Fruit fly (Drosophila melanogaster): ENCODE results near the gene Rpt2.

Gene Rpt2

DNA sequence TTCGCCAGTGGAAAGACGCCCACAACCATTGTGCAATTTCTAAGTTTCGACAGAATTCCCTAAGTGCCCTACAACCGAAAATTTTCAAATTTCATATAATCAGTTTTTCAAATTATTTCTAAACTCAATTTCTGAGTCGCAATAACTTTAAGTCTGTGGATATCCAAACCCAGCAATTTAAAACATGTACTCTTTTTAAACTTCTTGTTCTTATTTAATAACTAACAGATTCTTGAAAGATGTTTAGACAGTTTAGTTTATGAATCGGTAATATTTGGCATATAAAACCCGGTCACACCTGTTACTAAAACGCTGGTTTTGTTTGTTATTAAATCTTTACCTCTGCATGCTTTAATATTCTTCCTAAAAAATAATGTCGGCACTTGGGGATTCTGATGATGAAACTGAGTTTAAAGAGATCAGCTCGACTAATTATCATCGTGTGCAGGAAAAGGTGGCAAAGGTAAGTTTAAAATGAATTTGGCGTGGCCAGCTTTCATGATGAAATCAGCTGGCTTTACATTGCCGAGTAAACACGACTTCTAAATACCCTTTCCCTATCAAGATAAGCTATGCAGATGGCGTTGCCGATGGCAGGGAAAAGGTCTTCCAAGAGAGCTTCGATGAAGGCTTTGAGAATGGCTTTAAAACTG is 2.3 kb downstream of the Rpt2 start, which contains the start of the genes CG43998, CG43999 and CG31142:
CG43998 (minus strand) TSS at position 51 of the 653 bp plus-strand sequence.
CG43999 (minus strand) TSS at position 51 of the 653 bp plus-strand sequence.
CG31142 (plus strand) TSS at position 294 of the 653 bp plus-strand sequence.
- TF ChIP-seq h (optimal IDR thresholded peaks at IDR 0.05): no peak
- TF ChIP-seq ttk (optimal IDR thresholded peaks at IDR 0.05): no peak
- no peak for TF ChIP-seq psq (optimal IDR thresholded peaks at IDR 0.05)
- no peak for TF ChIP-seq Sin3A (optimal IDR thresholded peaks at IDR 0.05)
- TF ChIP-seq Myc (optimal IDR thresholded peaks at IDR 0.05): no peak
- TF ChIP-seq insv (optimal IDR thresholded peaks at IDR 0.05): no peak

DNA sequence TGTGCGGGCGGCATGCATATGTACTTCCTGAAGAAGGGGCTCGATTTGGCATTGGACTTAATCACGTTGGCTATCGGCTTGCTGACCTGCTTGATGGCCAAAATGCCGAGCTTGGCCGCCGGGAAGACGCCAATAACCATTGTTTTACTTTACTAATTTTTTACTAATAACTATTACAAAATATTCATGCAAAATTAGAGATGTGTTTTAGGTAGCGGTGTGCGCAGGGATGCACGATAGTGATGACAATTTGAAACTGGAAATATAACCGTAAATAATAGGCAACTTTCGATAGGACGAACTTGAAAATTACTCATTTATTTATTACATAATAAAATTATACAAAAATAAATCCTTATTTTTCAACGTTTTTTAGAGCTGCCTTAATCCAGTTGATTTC is 3.9 kb downstream of the Rpt2 start, which contains the start of gene CG13601:
CG13601 (minus strand) TSS at position 206 of the 400 bp plus-strand sequence.
- no peak for TF ChIP-seq h (optimal IDR thresholded peaks at IDR 0.05)
- no peak for TF ChIP-seq Myc (optimal IDR thresholded peaks at IDR 0.05)
- no peak for TF ChIP-seq insv (optimal IDR thresholded peaks at IDR 0.05)
- no peak for TF ChIP-seq Sin3A (optimal IDR thresholded peaks at IDR 0.05)

dm6 chr3R:23924200-23924599 is 7.2 kb downstream of the Rpt2 start, which contains the start of gene Ndc1:
TSS of gene Ndc1 (plus strand) at chr3R:23924399.
- TF ChIP-seq Myc (optimal IDR thresholded peaks at IDR 0.05): no peak
- TF ChIP-seq Sin3A (optimal IDR thresholded peaks at IDR 0.05): no peak
- no peak for TF ChIP-seq h (optimal IDR thresholded peaks at IDR 0.05)
- TF ChIP-seq psq (optimal IDR thresholded peaks at IDR 0.05): no peak
- no peak for TF ChIP-seq ttk (optimal IDR thresholded peaks at IDR 0.05)
- TF ChIP-seq insv (optimal IDR thresholded peaks at IDR 0.05): no peak

DNA sequence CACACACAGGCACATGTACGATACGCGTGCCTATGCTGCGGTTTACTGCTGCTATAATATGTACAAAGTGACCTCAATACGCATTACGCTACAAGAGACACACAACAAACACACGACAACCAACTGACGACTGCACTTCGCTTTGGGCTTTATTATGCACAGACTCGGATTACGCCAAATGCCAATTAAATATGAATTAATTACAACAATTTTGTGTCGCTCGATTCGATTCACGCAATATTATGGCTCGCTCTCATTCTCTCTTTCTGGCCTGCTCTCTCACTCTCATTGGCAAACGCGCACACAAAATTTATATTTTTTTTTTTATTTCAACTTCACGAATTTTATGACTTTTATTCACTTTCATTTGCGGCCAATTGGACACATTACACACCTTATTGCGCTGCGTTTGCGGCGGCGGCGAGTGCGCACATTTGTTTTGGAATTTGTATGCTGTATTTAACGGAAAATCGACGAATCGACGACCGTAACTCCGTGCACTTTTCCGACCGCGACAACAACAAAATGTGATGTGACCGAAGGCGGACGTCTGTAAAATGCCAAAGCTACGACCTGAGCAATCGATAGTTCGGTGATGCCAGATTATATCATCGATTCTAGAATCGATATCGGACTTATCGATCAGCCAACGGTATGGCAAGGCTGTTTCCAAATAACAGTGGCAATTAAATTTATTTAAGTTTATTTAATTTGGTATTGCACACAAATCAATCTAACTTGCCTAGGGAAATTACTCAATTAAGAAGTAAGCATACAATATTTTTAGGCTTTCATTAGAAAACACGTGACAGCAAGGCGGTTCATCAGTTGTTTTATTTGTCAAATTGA is 8.6 kb downstream of the Rpt2 start, which contains the start of the genes sba and CG31141:
sba (minus strand) TSS at position 472 of the 849 bp plus-strand sequence.
CG31141 (plus strand) TSS at position 799 of the 849 bp plus-strand sequence.
- no peak for TF ChIP-seq insv (optimal IDR thresholded peaks at IDR 0.05)
- TF ChIP-seq Myc (optimal IDR thresholded peaks at IDR 0.05): no peak
- TF ChIP-seq ttk (optimal IDR thresholded peaks at IDR 0.05): no peak
- TF ChIP-seq h (optimal IDR thresholded peaks at IDR 0.05): no peak
- no peak for TF ChIP-seq Sin3A (optimal IDR thresholded peaks at IDR 0.05)
- no peak for TF ChIP-seq psq (optimal IDR thresholded peaks at IDR 0.05)

DNA sequence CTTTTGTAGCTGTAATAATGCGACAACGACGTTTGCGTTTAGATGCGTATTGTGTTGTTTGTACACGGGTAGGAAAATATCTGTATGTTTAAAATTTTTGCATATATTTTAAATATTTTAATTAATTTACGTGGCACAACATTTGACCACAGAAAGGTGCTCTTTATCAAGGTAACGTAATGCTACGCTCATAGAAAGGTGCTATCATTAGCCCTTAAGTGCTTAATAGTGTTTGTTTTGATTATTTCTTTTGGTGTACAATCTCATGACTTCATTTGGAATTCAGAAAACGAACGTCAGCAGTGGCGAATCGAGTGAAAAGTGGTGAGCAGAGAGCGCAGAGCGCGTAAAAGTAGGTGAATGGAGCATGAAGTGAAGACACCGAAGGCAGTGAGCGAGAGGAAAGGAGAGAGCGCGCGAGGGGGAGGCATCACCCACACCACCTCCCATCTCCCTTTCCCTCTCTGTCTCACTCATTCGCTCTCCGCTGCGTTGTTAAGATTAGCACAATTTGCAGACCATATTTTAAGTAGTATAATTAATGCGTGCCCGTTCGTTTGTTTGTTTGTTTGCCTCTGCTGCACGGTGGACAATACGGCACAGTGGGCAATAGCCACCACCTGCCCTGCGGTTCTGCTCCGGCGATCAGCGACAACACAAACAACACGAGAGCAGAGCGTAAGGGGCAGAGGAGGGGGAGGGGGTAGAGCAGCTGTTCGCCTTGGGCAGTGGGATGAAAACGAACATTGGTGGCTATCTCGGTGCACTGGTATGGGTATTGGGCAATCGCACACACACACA is 9.5 kb downstream of the Rpt2 start:
- TF ChIP-seq ttk (optimal IDR thresholded peaks at IDR 0.05) (no peak), Myc (optimal IDR thresholded peaks at IDR 0.05) (no peak), h (optimal IDR thresholded peaks at IDR 0.05) (no peak), Sin3A (optimal IDR thresholded peaks at IDR 0.05) (no peak), psq (optimal IDR thresholded peaks at IDR 0.05) (no peak), insv (optimal IDR thresholded peaks at IDR 0.05) (no peak)

dm6 chr3R:23920874-23921539 is 10.4 kb downstream of the Rpt2 start:
- TF ChIP-seq psq (optimal IDR thresholded peaks at IDR 0.05) (no peak), Myc (optimal IDR thresholded peaks at IDR 0.05) (no peak), ttk (optimal IDR thresholded peaks at IDR 0.05) (no peak), insv (optimal IDR thresholded peaks at IDR 0.05) (no peak), h (optimal IDR thresholded peaks at IDR 0.05) (no peak), Sin3A (optimal IDR thresholded peaks at IDR 0.05) (no peak)

- no peak for TF ChIP-seq Myc (optimal IDR thresholded peaks at IDR 0.05)
- TF ChIP-seq ttk (optimal IDR thresholded peaks at IDR 0.05): no peak
- no peak for TF ChIP-seq psq (optimal IDR thresholded peaks at IDR 0.05)
- TF ChIP-seq h (optimal IDR thresholded peaks at IDR 0.05): no peak
Measured at dm6 chr3R:23920387-23920786, 11.0 kb downstream of the Rpt2 start.

- no peak for TF ChIP-seq psq (optimal IDR thresholded peaks at IDR 0.05)
- no peak for TF ChIP-seq h (optimal IDR thresholded peaks at IDR 0.05)
- no peak for TF ChIP-seq insv (optimal IDR thresholded peaks at IDR 0.05)
- no peak for TF ChIP-seq ttk (optimal IDR thresholded peaks at IDR 0.05)
- no peak for TF ChIP-seq Myc (optimal IDR thresholded peaks at IDR 0.05)
- no peak for TF ChIP-seq Sin3A (optimal IDR thresholded peaks at IDR 0.05)
Measured at dm6 chr3R:23919366-23919765, 12.0 kb downstream of the Rpt2 start.

dm6 chr3R:23915967-23916366 is 15.4 kb downstream of the Rpt2 start:
- TF ChIP-seq insv (optimal IDR thresholded peaks at IDR 0.05): no peak
- no peak for TF ChIP-seq h (optimal IDR thresholded peaks at IDR 0.05)
- no peak for TF ChIP-seq psq (optimal IDR thresholded peaks at IDR 0.05)
- TF ChIP-seq Myc (optimal IDR thresholded peaks at IDR 0.05): no peak
- TF ChIP-seq ttk (optimal IDR thresholded peaks at IDR 0.05): no peak
- TF ChIP-seq Sin3A (optimal IDR thresholded peaks at IDR 0.05): no peak

DNA sequence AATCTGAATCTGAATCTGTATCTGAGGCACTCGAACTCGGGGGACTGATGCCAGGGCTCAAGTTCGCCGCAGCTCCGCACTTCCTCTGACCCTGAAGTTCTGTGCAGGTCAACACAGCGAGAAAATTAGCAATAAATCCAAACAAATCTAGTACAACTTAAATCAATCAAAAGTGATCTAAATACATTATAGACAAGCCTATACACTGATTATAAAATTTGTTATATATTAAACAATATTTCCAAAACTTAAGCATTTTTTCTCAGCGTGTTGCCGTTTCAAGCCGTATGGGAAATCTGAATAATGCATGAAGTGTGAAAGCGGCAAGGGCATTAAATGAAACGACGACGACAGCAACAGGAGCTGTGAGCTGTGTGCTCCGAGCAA is 16.3 kb downstream of the Rpt2 start:
- TF ChIP-seq insv (optimal IDR thresholded peaks at IDR 0.05) (no peak), h (optimal IDR thresholded peaks at IDR 0.05) (no peak), Sin3A (optimal IDR thresholded peaks at IDR 0.05) (no peak), psq (optimal IDR thresholded peaks at IDR 0.05) (no peak), ttk (optimal IDR thresholded peaks at IDR 0.05) (no peak), Myc (optimal IDR thresholded peaks at IDR 0.05) (no peak)
